Worm (Caenorhabditis elegans): ENCODE data around the gene T25B2.2.

- no peak for TF ChIP-seq med-1 (GFP tag; optimal IDR thresholded peaks at IDR 0.05; ENCODE audit: insufficient read depth)
- no peak for TF ChIP-seq flt-1 (GFP tag; IDR thresholded peaks at IDR 0.05)
- no peak for TF ChIP-seq ref-1 (GFP tag; conservative IDR thresholded peaks at IDR 0.05)
- no peak for TF ChIP-seq cog-1 (tag; optimal IDR thresholded peaks at IDR 0.05)
- no peak for TF ChIP-seq ztf-29 (GFP tag; IDR thresholded peaks at IDR 0.05)
- no peak for TF ChIP-seq tab-1 (GFP tag; IDR thresholded peaks at IDR 0.05)
- TF ChIP-seq klf-2 (GFP tag; conservative IDR thresholded peaks at IDR 0.05) = no peak
- TF ChIP-seq ztf-23 (GFP tag; IDR thresholded peaks at IDR 0.05) = no peak
- no peak for TF ChIP-seq T22C8.4 (GFP tag; IDR thresholded peaks at IDR 0.05)
Measured at ce11 chrX:6160427-6160826, 9.0 kb upstream of the T25B2.2 start, which contains the start of gene odd-2.
